Worm (Caenorhabditis elegans): ENCODE measurements around the gene T18D3.5.

T18D3.5 gene

ce11 chrX:12480447-12480998 is 16.9 kb downstream of the T18D3.5 start, which contains the start of gene atf-6 (continued):
- TF ChIP-seq tbx-2 (tag; optimal IDR thresholded peaks at IDR 0.05) (peak; percentile 79), ceh-24 (tag; optimal IDR thresholded peaks at IDR 0.05) (no peak), ets-4 (tag; optimal IDR thresholded peaks at IDR 0.05) (peak; percentile 31), unc-3 (GFP tag; conservative IDR thresholded peaks at IDR 0.05) (no peak), unc-3 (tag; optimal IDR thresholded peaks at IDR 0.05) (peak; percentile 26), gmeb-2 (tag; optimal IDR thresholded peaks at IDR 0.05) (peak; percentile 16), K02D7.2 (tag; optimal IDR thresholded peaks at IDR 0.05) (no peak), sox-4 (tag; optimal IDR thresholded peaks at IDR 0.05) (peak; percentile 9), ceh-34 (tag; optimal IDR thresholded peaks at IDR 0.05) (peak; percentile 91), ceh-48 (tag; optimal IDR thresholded peaks at IDR 0.05) (peak; percentile 24), hlh-8 (tag; optimal IDR thresholded peaks at IDR 0.05) (peak; percentile 53), hlh-13 (GFP tag; optimal IDR thresholded peaks at IDR 0.05) (no peak), unc-55 (GFP tag; optimal IDR thresholded peaks at IDR 0.05) (peak; percentile 15), pax-1 (tag; optimal IDR thresholded peaks at IDR 0.05) (peak; percentile 36), Y22D7AL.16 (tag; optimal IDR thresholded peaks at IDR 0.05) (no peak), elt-2 (tag; optimal IDR thresholded peaks at IDR 0.05) (peak; percentile 48), unc-42 (tag; optimal IDR thresholded peaks at IDR 0.05) (peak; percentile 65), dve-1 (tag; optimal IDR thresholded peaks at IDR 0.05) (peak; percentile 14), hlh-30 (tag; optimal IDR thresholded peaks at IDR 0.05; ENCODE audit: insufficient read depth) (peak; percentile 44), ceh-45 (GFP tag; IDR thresholded peaks at IDR 0.05) (no peak), dmd-4 (tag; optimal IDR thresholded peaks at IDR 0.05; ENCODE audit: borderline replicate concordance) (no peak), T23F11.4 (GFP tag; optimal IDR thresholded peaks at IDR 0.05) (no peak), npax-4 (tag; optimal IDR thresholded peaks at IDR 0.05) (no peak), pha-2 (tag; optimal IDR thresholded peaks at IDR 0.05) (no peak), F13H6.1 (tag; optimal IDR thresholded peaks at IDR 0.05) (peak; percentile 9), ahr-1 (tag; optimal IDR thresholded peaks at IDR 0.05) (no peak), che-1 (tag; optimal IDR thresholded peaks at IDR 0.05) (peak; percentile 34), ztf-16 (tag; optimal IDR thresholded peaks at IDR 0.05) (peak; percentile 56), pqm-1 (tag; optimal IDR thresholded peaks at IDR 0.05) (peak; percentile 7), C08G9.2 (tag; optimal IDR thresholded peaks at IDR 0.05) (peak; percentile 29), ama-1 (optimal IDR thresholded peaks at IDR 0.05) (no peak), ceh-2 (tag; optimal IDR thresholded peaks at IDR 0.05) (peak; percentile 72), syd-9 (tag; optimal IDR thresholded peaks at IDR 0.05) (peak; percentile 49), hlh-6 (tag; optimal IDR thresholded peaks at IDR 0.05) (peak; percentile 45), ref-2 (tag; optimal IDR thresholded peaks at IDR 0.05) (peak; percentile 70), eyg-1 (tag; optimal IDR thresholded peaks at IDR 0.05) (peak; percentile 34), ceh-19 (GFP tag; optimal IDR thresholded peaks at IDR 0.05) (peak; percentile 69), lim-6 (tag; optimal IDR thresholded peaks at IDR 0.05) (peak; percentile 10), ceh-22 (tag; optimal IDR thresholded peaks at IDR 0.05) (no peak), ceh-30 (tag; optimal IDR thresholded peaks at IDR 0.05) (no peak), madf-2 (tag; optimal IDR thresholded peaks at IDR 0.05) (peak; percentile 16), nhr-232 (tag; optimal IDR thresholded peaks at IDR 0.05) (no peak), fkh-6 (tag; optimal IDR thresholded peaks at IDR 0.05) (no peak), ceh-14 (tag; optimal IDR thresholded peaks at IDR 0.05) (peak; percentile 37), nhr-11 (tag; optimal IDR thresholded peaks at IDR 0.05) (no peak)

ce11 chrX:12484078-12484477 is 20.5 kb downstream of the T18D3.5 start:
- TF ChIP-seq nhr-11 (tag; optimal IDR thresholded peaks at IDR 0.05) (no peak), ama-1 (optimal IDR thresholded peaks at IDR 0.05) (no peak), rnt-1 (tag; optimal IDR thresholded peaks at IDR 0.05) (no peak), T23F11.4 (GFP tag; optimal IDR thresholded peaks at IDR 0.05) (no peak), C08G9.2 (tag; optimal IDR thresholded peaks at IDR 0.05) (no peak), ceh-6 (GFP tag; optimal IDR thresholded peaks at IDR 0.05) (no peak), ceh-18 (tag; optimal IDR thresholded peaks at IDR 0.05) (no peak), dve-1 (tag; optimal IDR thresholded peaks at IDR 0.05) (no peak), Y22D7AL.16 (tag; optimal IDR thresholded peaks at IDR 0.05) (no peak), elt-2 (tag; optimal IDR thresholded peaks at IDR 0.05) (no peak), ets-4 (tag; optimal IDR thresholded peaks at IDR 0.05) (no peak), hlh-30 (tag; optimal IDR thresholded peaks at IDR 0.05; ENCODE audit: insufficient read depth) (no peak), fax-1 (tag; optimal IDR thresholded peaks at IDR 0.05) (no peak), syd-9 (tag; optimal IDR thresholded peaks at IDR 0.05) (no peak), npax-4 (tag; optimal IDR thresholded peaks at IDR 0.05) (no peak), unc-3 (GFP tag; conservative IDR thresholded peaks at IDR 0.05) (no peak), unc-3 (tag; optimal IDR thresholded peaks at IDR 0.05) (no peak), fkh-10 (GFP tag; optimal IDR thresholded peaks at IDR 0.05) (no peak), che-1 (tag; optimal IDR thresholded peaks at IDR 0.05) (no peak)
